Fruit fly (Drosophila melanogaster): ENCODE results near the gene Manf.

dm6 chr3R:16385586-16385985 is 36.4 kb downstream of the Manf start:
- no peak for TF ChIP-seq psq (GFP tag; optimal IDR thresholded peaks at IDR 0.05)
- TF ChIP-seq ey (GFP tag; optimal IDR thresholded peaks at IDR 0.05): no peak
- no peak for TF ChIP-seq h (GFP tag; optimal IDR thresholded peaks at IDR 0.05)
- no peak for TF ChIP-seq Jra (GFP tag; optimal IDR thresholded peaks at IDR 0.05)
- no peak for TF ChIP-seq Hr83 (GFP tag; optimal IDR thresholded peaks at IDR 0.05; ENCODE audit: poor library complexity, severe bottlenecking)
- no peak for TF ChIP-seq dmrt93B (GFP tag; optimal IDR thresholded peaks at IDR 0.05)
- TF ChIP-seq N (GFP tag; optimal IDR thresholded peaks at IDR 0.05): no peak

Data from whole organism, wandering third instar larva.